Worm (Caenorhabditis elegans) whole organism, L4 larva: ENCODE measurements around the gene T19D2.3.
A peak's percentile ranks its signal among the peaks of the same experiment; 100 is the strongest.

Source experiments
- F26F4.8 ChIP-seq: fragments of 200-800 bp; sonication (Bioruptor generic); conservative IDR thresholded peaks from 2 replicates; pipeline ENCODE4 v1.3.6; 2022; ENCODE audit warnings: missing genetic modification characterization, missing compliant biosample characterization
- F37D6.2 ChIP-seq: sonication (generic microtip); optimal IDR thresholded peaks from 2 replicates; lab custom pipeline; 2016; ENCODE audit warnings: mild to moderate bottlenecking, missing genetic modification characterization, missing compliant biosample characterization
- T26A8.4 ChIP-seq: fragments of 200-800 bp; sonication (Bioruptor generic); IDR thresholded peaks from 2 replicates; pipeline ENCODE4 v1.3.6; 2022; ENCODE audit warnings: missing genetic modification characterization, missing compliant biosample characterization
- Y105C5A.15 ChIP-seq: fragments of 200-800 bp; sonication (Bioruptor generic); IDR thresholded peaks from 2 replicates; pipeline ENCODE4 v1.3.6; 2022; ENCODE audit warnings: missing genetic modification characterization, missing compliant biosample characterization
- Y75B8A.6 ChIP-seq: fragments of 200-800 bp; sonication (Bioruptor generic); IDR thresholded peaks from 2 replicates; pipeline ENCODE4 v1.3.6; 2022; ENCODE audit warnings: missing genetic modification reagents, missing genetic modification characterization, missing compliant biosample characterization
- ZK546.5 ChIP-seq, 2 experiments: sonication (generic microtip); optimal IDR thresholded peaks; 2 replicates each; lab custom pipeline; 2017; ENCODE audit warnings: missing biosample characterization in 2 of 2, missing genetic modification characterization in 2 of 2
- aha-1 ChIP-seq: fragments of 150-350 bp; peaks from one replicate; lab custom pipeline; 2014; ENCODE audit warnings: missing biosample characterization, missing genetic modification characterization
- aly-2 ChIP-seq: sonication (generic microtip); optimal IDR thresholded peaks from 2 replicates; lab custom pipeline; 2018; ENCODE audit warnings: missing biosample characterization, missing genetic modification characterization
- ces-1 ChIP-seq: fragments of 150-350 bp; sonication (generic microtip); optimal IDR thresholded peaks from 4 replicates; lab custom pipeline; 2014; ENCODE audit warnings: missing biosample characterization, missing genetic modification reagents, missing genetic modification characterization
- daf-12 ChIP-seq: fragments of 150-350 bp; optimal IDR thresholded peaks from 2 replicates; lab custom pipeline; 2014; ENCODE audit warnings: missing biosample characterization, missing genetic modification reagents, missing genetic modification characterization
- daf-19 ChIP-seq: fragments of 200-800 bp; sonication (Bioruptor generic); conservative IDR thresholded peaks from 2 replicates; pipeline ENCODE4 v1.3.6; 2022; ENCODE audit warnings: missing genetic modification characterization, missing compliant biosample characterization
- dpl-1 ChIP-seq: fragments of 150-350 bp; optimal IDR thresholded peaks from 2 replicates; lab custom pipeline; 2014; ENCODE audit warnings: missing biosample characterization, missing genetic modification reagents, missing genetic modification characterization
- duxl-1 ChIP-seq: sonication (generic microtip); optimal IDR thresholded peaks from 2 replicates; lab custom pipeline; 2016; ENCODE audit warnings: mild to moderate bottlenecking, missing genetic modification characterization, moderate library complexity, missing compliant biosample characterization; ENCODE audit not compliant: poor library complexity
- dve-1 ChIP-seq: sonication (generic microtip); optimal IDR thresholded peaks from 2 replicates; lab custom pipeline; 2017; ENCODE audit warnings: antibody characterized with exemption, mild to moderate bottlenecking, missing genetic modification characterization, missing compliant biosample characterization; ENCODE audit not compliant: insufficient read depth
- egl-27 ChIP-seq: sonication (generic microtip); optimal IDR thresholded peaks from 3 replicates; lab custom pipeline; 2017; ENCODE audit warnings: missing biosample characterization, missing genetic modification reagents, missing genetic modification characterization
- hif-1 ChIP-seq, 2 experiments: sonication (generic microtip); optimal IDR thresholded peaks; 2 replicates each; lab custom pipeline; 2016 to 2017; ENCODE audit warnings: missing compliant biosample characterization in 2 of 2, missing genetic modification characterization in 2 of 2, missing genetic modification reagents in 2 of 2, missing genotype in 2 of 2, mild to moderate bottlenecking in 1 of 2
- lin-15B ChIP-seq: fragments of 150-350 bp; sonication (generic microtip); optimal IDR thresholded peaks from 3 replicates; lab custom pipeline; 2014; ENCODE audit warnings: missing biosample characterization, missing genetic modification characterization
- lin-29 ChIP-seq: fragments of 200-800 bp; sonication (Bioruptor generic); IDR thresholded peaks from 2 replicates; pipeline ENCODE4 v1.3.6; 2022; ENCODE audit warnings: missing genetic modification reagents, missing genetic modification characterization, missing compliant biosample characterization
- lsy-2 ChIP-seq, 2 experiments: fragments of 150-350 bp in 1 of 2; sonication (generic microtip) in 1 of 2; optimal IDR thresholded peaks; 2 replicates each; lab custom pipeline; 2014 to 2017; ENCODE audit warnings: missing biosample characterization in 2 of 2, missing genetic modification characterization in 2 of 2
- mdl-1 ChIP-seq, 2 experiments: fragments of 150-350 bp in 1 of 2; sonication (generic microtip) in 1 of 2; optimal IDR thresholded peaks; 2 replicates each; lab custom pipeline; 2014 to 2017; ENCODE audit warnings: missing biosample characterization in 2 of 2, missing genetic modification characterization in 2 of 2
- mep-1 ChIP-seq: fragments of 150-350 bp; sonication (generic microtip); optimal IDR thresholded peaks from 3 replicates; lab custom pipeline; 2014; ENCODE audit warnings: missing biosample characterization, missing genetic modification characterization
- mes-2 ChIP-seq: sonication (generic microtip); optimal IDR thresholded peaks from 2 replicates; lab custom pipeline; 2016; ENCODE audit warnings: missing genotype, mild to moderate bottlenecking, missing genetic modification characterization, missing compliant biosample characterization; ENCODE audit not compliant: poor library complexity, severe bottlenecking
- mxl-2 ChIP-seq: fragments of 200-800 bp; sonication (Bioruptor generic); conservative IDR thresholded peaks from 2 replicates; pipeline ENCODE4 v1.3.6; 2022; ENCODE audit warnings: missing genetic modification reagents, missing genetic modification characterization, missing compliant biosample characterization
- nhr-111 ChIP-seq: fragments of 200-800 bp; sonication (Bioruptor generic); optimal IDR thresholded peaks from 2 replicates; lab custom pipeline; 2018; ENCODE audit warnings: mild to moderate bottlenecking, missing genetic modification characterization, missing compliant biosample characterization
- nhr-237 ChIP-seq: sonication (generic microtip); optimal IDR thresholded peaks from 2 replicates; lab custom pipeline; 2017; ENCODE audit warnings: missing biosample characterization, missing genetic modification characterization
- nhr-28 ChIP-seq: fragments of 150-350 bp; optimal IDR thresholded peaks from 2 replicates; lab custom pipeline; 2014; ENCODE audit warnings: missing biosample characterization, missing genetic modification characterization
- nhr-41 ChIP-seq: fragments of 200-800 bp; sonication (Bioruptor generic); IDR thresholded peaks from 2 replicates; pipeline ENCODE4 v1.3.6; 2022; ENCODE audit warnings: missing genetic modification reagents, missing genetic modification characterization, missing compliant biosample characterization
- nhr-48 ChIP-seq: sonication (generic microtip); optimal IDR thresholded peaks from 2 replicates; lab custom pipeline; 2016; ENCODE audit warnings: mild to moderate bottlenecking, missing genetic modification characterization, missing compliant biosample characterization
- nhr-76 ChIP-seq: fragments of 150-350 bp; optimal IDR thresholded peaks from 2 replicates; lab custom pipeline; 2014; ENCODE audit warnings: missing biosample characterization, missing genetic modification characterization
- set-16 ChIP-seq: fragments of 200-800 bp; sonication (Bioruptor generic); IDR thresholded peaks from 2 replicates; pipeline ENCODE4 v1.3.6; 2022; ENCODE audit warnings: missing genetic modification reagents, missing genetic modification characterization, missing compliant biosample characterization
- skn-1 ChIP-seq: fragments of 150-350 bp; optimal IDR thresholded peaks from 2 replicates; lab custom pipeline; 2014; ENCODE audit warnings: missing biosample characterization, missing genetic modification characterization
- tra-1 ChIP-seq: fragments of 200-800 bp; sonication (Bioruptor generic); IDR thresholded peaks from 2 replicates; pipeline ENCODE4 v1.3.6; 2022; ENCODE audit warnings: missing genetic modification reagents, missing genetic modification characterization, missing compliant biosample characterization
- unc-62 ChIP-seq, 3 experiments: fragments of 150-350 bp in 1 of 3; sonication (generic microtip); optimal IDR thresholded peaks in 2 of 3; peaks in 1 of 3; 1 replicate in 1 of 3; 2 replicates in 2 of 3; lab custom pipeline; 2014 to 2017; ENCODE audit warnings: missing biosample characterization in 3 of 3, missing genetic modification characterization in 3 of 3, missing genetic modification reagents in 3 of 3, missing genotype in 1 of 3
- vab-7 ChIP-seq: fragments of 200-800 bp; sonication (Bioruptor generic); IDR thresholded peaks from 2 replicates; pipeline ENCODE4 v1.3.6; 2022; ENCODE audit warnings: missing genetic modification reagents, missing genetic modification characterization, missing compliant biosample characterization
- zfp-3 ChIP-seq: fragments of 200-800 bp; sonication (Bioruptor generic); conservative IDR thresholded peaks from 2 replicates; pipeline ENCODE4 v1.3.6; 2022; ENCODE audit warnings: missing genetic modification reagents, missing genetic modification characterization, missing compliant biosample characterization
- zip-11 ChIP-seq: fragments of 200-800 bp; sonication (Bioruptor generic); IDR thresholded peaks from 2 replicates; pipeline ENCODE4 v1.3.6; 2022; ENCODE audit warnings: missing genetic modification characterization, missing compliant biosample characterization
- zip-2 ChIP-seq: fragments of 150-350 bp; optimal IDR thresholded peaks from 2 replicates; lab custom pipeline; 2014; ENCODE audit warnings: missing biosample characterization, missing genetic modification characterization
- ztf-7 ChIP-seq: fragments of 150-350 bp; optimal IDR thresholded peaks from 2 replicates; lab custom pipeline; 2014; ENCODE audit warnings: missing biosample characterization, missing genetic modification characterization

T19D2.3 gene

ce11 chrX:3917013-3917412 is 22.0 kb upstream of the T19D2.3 start, which contains the start of gene T22B2.3:
Gene T22B2.3, plus strand, starts transcription at chrX:3917313.
- TF ChIP-seq skn-1 (tag; lab: Kevin White, UChicago) (no peak), mxl-2 (GFP tag; lab: Robert Waterston, UW) (no peak), hif-1 (tag; optimal IDR thresholded peaks at IDR 0.05; lab: Kevin White, UChicago) (no peak), dve-1 (tag; lab: Kevin White, UChicago) (no peak), F26F4.8 (GFP tag; lab: Robert Waterston, UW) (no peak), mdl-1 (tag; optimal IDR thresholded peaks at IDR 0.05; lab: Kevin White, UChicago) (no peak), nhr-28 (tag; lab: Kevin White, UChicago) (no peak), daf-12 (tag; lab: Kevin White, UChicago) (no peak), lsy-2 (tag; optimal IDR thresholded peaks at IDR 0.05; lab: Kevin White, UChicago) (no peak), duxl-1 (tag; lab: Kevin White, UChicago) (no peak), Y105C5A.15 (GFP tag; lab: Robert Waterston, UW) (no peak), zip-11 (GFP tag; lab: Robert Waterston, UW) (no peak), F37D6.2 (tag; lab: Kevin White, UChicago) (no peak), zfp-3 (GFP tag; lab: Robert Waterston, UW) (no peak)

- TF ChIP-seq unc-62 (GFP tag; optimal IDR thresholded peaks at IDR 0.05 in 1 of 2; lab: Kevin White, UChicago) (peak in 1 of 2 experiments; percentile 64), unc-62 (tag; optimal IDR thresholded peaks at IDR 0.05; lab: Kevin White, UChicago) (no peak), nhr-111 (GFP tag; lab: Kevin White, UChicago) (no peak)
Measured at ce11 chrX:3918182-3918581, 20.9 kb upstream of the T19D2.3 start.

- TF ChIP-seq nhr-28 (tag; lab: Kevin White, UChicago), result no peak
- peak; percentile 94 for TF ChIP-seq aha-1
Measured at ce11 chrX:3919689-3920088, 19.4 kb upstream of the T19D2.3 start.

ce11 chrX:3920101-3920500 is 18.9 kb upstream of the T19D2.3 start, which contains the start of gene T22B2.2:
Gene T22B2.2, plus strand, starts transcription at chrX:3920401.
- TF ChIP-seq lsy-2 (tag; optimal IDR thresholded peaks at IDR 0.05; lab: Kevin White, UChicago) (no peak), egl-27 (tag; lab: Kevin White, UChicago) (no peak)

DNA sequence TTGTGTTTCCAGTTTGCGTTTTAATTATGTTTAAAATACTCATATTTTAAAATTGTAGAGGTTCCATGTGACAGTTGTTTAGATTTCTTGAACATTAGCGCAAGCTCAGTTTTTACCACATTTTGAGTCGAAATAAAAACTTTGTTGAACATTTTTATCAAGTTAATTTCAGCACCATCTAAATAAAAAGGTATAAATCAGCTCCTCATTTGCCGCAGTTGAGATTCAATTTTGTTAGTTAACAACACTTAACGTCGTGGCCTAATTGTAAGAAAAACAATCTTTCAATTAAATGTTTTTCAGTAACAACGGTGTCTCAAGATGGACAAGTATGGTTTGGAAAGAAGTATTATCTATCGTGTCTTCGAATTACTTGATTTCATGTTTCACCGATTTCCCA is 18.3 kb upstream of the T19D2.3 start:
- TF ChIP-seq nhr-48 (tag; lab: Kevin White, UChicago) (no peak), aha-1 (peak; percentile 88), unc-62 (GFP tag; optimal IDR thresholded peaks at IDR 0.05 in 1 of 2; lab: Kevin White, UChicago) (peak in 1 of 2 experiments; percentile 90), unc-62 (tag; optimal IDR thresholded peaks at IDR 0.05; lab: Kevin White, UChicago) (no peak)

DNA sequence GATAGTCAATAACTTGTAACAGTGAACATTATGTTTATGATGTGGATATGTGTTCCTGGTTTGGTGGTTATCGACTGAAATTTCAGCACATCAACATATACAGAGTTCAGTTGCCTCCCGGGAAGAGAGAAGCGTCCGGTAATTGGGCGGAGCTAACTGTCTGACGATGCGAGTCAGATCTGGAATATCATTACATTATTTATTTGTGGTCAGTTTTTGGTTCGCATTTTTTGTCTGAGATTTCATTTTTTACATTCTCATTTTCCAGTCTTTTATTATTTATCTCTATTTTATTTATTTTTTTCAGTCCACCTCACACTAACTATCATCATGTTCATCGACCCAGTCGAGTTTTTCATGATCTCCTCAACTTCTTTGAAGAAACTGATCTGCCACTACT is 13.3 kb upstream of the T19D2.3 start, which contains the start of gene T22B2.1:
Gene T22B2.1, plus strand, starts transcription at position 301 of the 400 bp plus-strand sequence.
- TF ChIP-seq nhr-41 (GFP tag; lab: Robert Waterston, UW) (no peak), mep-1 (tag; lab: Kevin White, UChicago) (no peak), ces-1 (no peak), nhr-111 (GFP tag; lab: Kevin White, UChicago) (no peak), aha-1 (peak; percentile 74)
- TF ChIP-seq, all 104 proteins: peak for 1

DNA sequence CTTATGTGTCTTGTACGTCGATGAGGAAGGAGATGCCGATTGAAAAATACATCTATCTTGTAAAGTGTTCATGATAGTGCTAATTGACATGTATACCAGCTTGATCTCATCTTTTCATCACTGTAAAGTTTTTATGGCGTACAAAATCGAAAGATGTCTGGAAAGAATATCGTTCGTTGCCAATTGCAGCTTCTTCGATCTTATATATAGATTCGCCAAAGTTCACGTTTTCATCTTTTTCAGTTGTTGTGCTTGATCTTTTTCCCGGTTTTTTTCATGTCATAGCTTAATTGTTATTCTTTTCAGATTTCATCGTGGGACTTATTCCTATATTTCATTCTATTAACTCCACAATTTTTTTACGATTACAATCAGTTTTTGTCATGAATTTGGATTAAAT is 7.7 kb upstream of the T19D2.3 start, which contains the start of gene adt-3:
Gene adt-3, plus strand, starts transcription at position 301 of the 400 bp plus-strand sequence.
- TF ChIP-seq vab-7 (GFP tag; lab: Robert Waterston, UW) (no peak), nhr-237 (tag; lab: Kevin White, UChicago) (no peak), zip-2 (tag; lab: Kevin White, UChicago) (no peak), ZK546.5 (tag; optimal IDR thresholded peaks at IDR 0.05; lab: Kevin White, UChicago) (no peak), lin-29 (GFP tag; lab: Robert Waterston, UW) (no peak), tra-1 (GFP tag; lab: Robert Waterston, UW) (no peak), unc-62 (GFP tag; optimal IDR thresholded peaks at IDR 0.05 in 1 of 2; lab: Kevin White, UChicago) (no peak), unc-62 (tag; optimal IDR thresholded peaks at IDR 0.05; lab: Kevin White, UChicago) (no peak), lin-15B (tag; lab: Kevin White, UChicago) (no peak), Y75B8A.6 (GFP tag; lab: Robert Waterston, UW) (no peak), aly-2 (tag; lab: Kevin White, UChicago) (no peak), daf-19 (GFP tag; lab: Robert Waterston, UW) (no peak), set-16 (GFP tag; lab: Robert Waterston, UW) (no peak), T26A8.4 (GFP tag; lab: Robert Waterston, UW) (no peak), dpl-1 (GFP tag; lab: Kevin White, UChicago) (no peak), ztf-7 (tag; lab: Kevin White, UChicago) (no peak), mes-2 (tag; lab: Kevin White, UChicago) (no peak), nhr-76 (tag; lab: Kevin White, UChicago) (no peak), egl-27 (tag; lab: Kevin White, UChicago) (no peak), zfp-3 (GFP tag; lab: Robert Waterston, UW) (no peak)
